Worm (Caenorhabditis elegans) whole organism, L4 larva: ENCODE results near the gene btb-17.
A peak's percentile ranks its signal among the peaks of the same experiment; 100 is the strongest.

ENCODE experiments used
- F37D6.2 ChIP-seq: sonication (generic microtip); optimal IDR thresholded peaks from 2 replicates; lab custom pipeline; 2016; ENCODE audit warnings: mild to moderate bottlenecking, missing genetic modification characterization, missing compliant biosample characterization
- F44E2.7 ChIP-seq: fragments of 200-800 bp; sonication (Bioruptor generic); IDR thresholded peaks from 2 replicates; pipeline ENCODE4 v2.1.2; 2022; ENCODE audit warnings: missing genetic modification characterization, missing compliant biosample characterization
- F49E8.2 ChIP-seq: sonication (generic microtip); optimal IDR thresholded peaks from 2 replicates; lab custom pipeline; 2016; ENCODE audit warnings: missing compliant biosample characterization, mild to moderate bottlenecking, missing genetic modification characterization, borderline replicate concordance
- T20F7.1 ChIP-seq: fragments of 200-800 bp; sonication (Bioruptor generic); optimal IDR thresholded peaks from 2 replicates; lab custom pipeline; 2018; ENCODE audit warnings: mild to moderate bottlenecking, missing genetic modification characterization, missing compliant biosample characterization
- T26A8.4 ChIP-seq: fragments of 200-800 bp; sonication (Bioruptor generic); IDR thresholded peaks from 2 replicates; pipeline ENCODE4 v1.3.6; 2022; ENCODE audit warnings: missing genetic modification characterization, missing compliant biosample characterization
- Y105C5A.15 ChIP-seq: fragments of 200-800 bp; sonication (Bioruptor generic); IDR thresholded peaks from 2 replicates; pipeline ENCODE4 v1.3.6; 2022; ENCODE audit warnings: missing genetic modification characterization, missing compliant biosample characterization
- Y48G9A.11 ChIP-seq: fragments of 200-800 bp; sonication (Bioruptor generic); IDR thresholded peaks from 2 replicates; pipeline ENCODE4 v1.3.6; 2022; ENCODE audit warnings: missing genetic modification reagents, missing genetic modification characterization, missing compliant biosample characterization
- ZK546.5 ChIP-seq, 2 experiments: sonication (generic microtip); optimal IDR thresholded peaks; 2 replicates each; lab custom pipeline; 2017; ENCODE audit warnings: missing biosample characterization in 2 of 2, missing genetic modification characterization in 2 of 2
- aha-1 ChIP-seq: fragments of 150-350 bp; peaks from one replicate; lab custom pipeline; 2014; ENCODE audit warnings: missing biosample characterization, missing genetic modification characterization
- aly-2 ChIP-seq: sonication (generic microtip); optimal IDR thresholded peaks from 2 replicates; lab custom pipeline; 2018; ENCODE audit warnings: missing biosample characterization, missing genetic modification characterization
- ama-1 ChIP-seq: fragments of 150-350 bp; optimal IDR thresholded peaks from 2 replicates; lab custom pipeline; 2014; ENCODE audit warnings: inconsistent platforms, mixed read lengths
- ces-1 ChIP-seq: fragments of 150-350 bp; sonication (generic microtip); optimal IDR thresholded peaks from 4 replicates; lab custom pipeline; 2014; ENCODE audit warnings: missing biosample characterization, missing genetic modification reagents, missing genetic modification characterization
- ctbp-1 ChIP-seq: fragments of 200-800 bp; sonication (Bioruptor generic); IDR thresholded peaks from 2 replicates; pipeline ENCODE4 v1.3.6; 2022; ENCODE audit warnings: missing genetic modification reagents, missing genetic modification characterization, missing compliant biosample characterization
- daf-16 ChIP-seq, 3 experiments: sonication (generic microtip); optimal IDR thresholded peaks; 2 replicates each; lab custom pipeline; 2016 to 2017; ENCODE audit warnings: missing genetic modification characterization in 3 of 3, missing genetic modification reagents in 3 of 3, mild to moderate bottlenecking in 2 of 3, missing compliant biosample characterization in 2 of 3, missing biosample characterization in 1 of 3, moderate library complexity in 1 of 3
- dmd-8 ChIP-seq: fragments of 200-800 bp; sonication (Bioruptor generic); IDR thresholded peaks from 2 replicates; pipeline ENCODE4 v1.3.6; 2022; ENCODE audit warnings: missing genetic modification characterization, missing compliant biosample characterization
- dmd-9 ChIP-seq: fragments of 200-800 bp; sonication (Bioruptor generic); IDR thresholded peaks from 2 replicates; pipeline ENCODE4 v1.3.6; 2022; ENCODE audit warnings: missing genetic modification reagents, missing genetic modification characterization, missing compliant biosample characterization
- egl-27 ChIP-seq: sonication (generic microtip); optimal IDR thresholded peaks from 3 replicates; lab custom pipeline; 2017; ENCODE audit warnings: missing biosample characterization, missing genetic modification reagents, missing genetic modification characterization
- fos-1 ChIP-seq: fragments of 150-350 bp; optimal IDR thresholded peaks from 2 replicates; lab custom pipeline; 2014; ENCODE audit warnings: missing biosample characterization, missing genetic modification characterization
- hlh-11 ChIP-seq: fragments of 200-800 bp; sonication (Bioruptor generic); optimal IDR thresholded peaks from 2 replicates; lab custom pipeline; 2018; ENCODE audit warnings: mild to moderate bottlenecking, missing genetic modification characterization, missing compliant biosample characterization
- hlh-30 ChIP-seq: sonication (generic microtip); optimal IDR thresholded peaks from 2 replicates; lab custom pipeline; 2017; ENCODE audit warnings: antibody characterized with exemption, mild to moderate bottlenecking, missing genetic modification characterization, missing compliant biosample characterization; ENCODE audit not compliant: insufficient read depth
- lim-7 ChIP-seq: fragments of 200-800 bp; sonication (Bioruptor generic); IDR thresholded peaks from 2 replicates; pipeline ENCODE4 v1.3.6; 2022; ENCODE audit warnings: missing genetic modification characterization, missing compliant biosample characterization
- lin-1 ChIP-seq: fragments of 200-800 bp; sonication (Bioruptor generic); IDR thresholded peaks from 2 replicates; pipeline ENCODE4 v1.3.6; 2022; ENCODE audit warnings: missing genetic modification reagents, missing genetic modification characterization, missing compliant biosample characterization
- lin-13 ChIP-seq: fragments of 150-350 bp; optimal IDR thresholded peaks from 2 replicates; lab custom pipeline; 2014; ENCODE audit warnings: missing biosample characterization, missing genetic modification reagents, missing genetic modification characterization
- mdt-29 ChIP-seq: fragments of 200-800 bp; sonication (Bioruptor generic); IDR thresholded peaks from 2 replicates; pipeline ENCODE4 v1.3.6; 2022; ENCODE audit warnings: missing genetic modification reagents, missing genetic modification characterization, missing compliant biosample characterization
- mxl-2 ChIP-seq: fragments of 200-800 bp; sonication (Bioruptor generic); conservative IDR thresholded peaks from 2 replicates; pipeline ENCODE4 v1.3.6; 2022; ENCODE audit warnings: missing genetic modification reagents, missing genetic modification characterization, missing compliant biosample characterization
- nhr-102 ChIP-seq: sonication (generic microtip); optimal IDR thresholded peaks from 2 replicates; lab custom pipeline; 2016; ENCODE audit warnings: mild to moderate bottlenecking, missing genetic modification characterization, moderate library complexity, missing compliant biosample characterization
- nhr-6 ChIP-seq: fragments of 150-350 bp; optimal IDR thresholded peaks from 2 replicates; lab custom pipeline; 2014; ENCODE audit warnings: missing biosample characterization, missing genetic modification characterization
- saeg-2 ChIP-seq: fragments of 200-800 bp; sonication (Bioruptor generic); IDR thresholded peaks from 2 replicates; pipeline ENCODE4 v1.3.6; 2022; ENCODE audit warnings: missing genetic modification reagents, missing genetic modification characterization, missing compliant biosample characterization
- sdz-12 ChIP-seq: fragments of 200-800 bp; sonication (Bioruptor generic); optimal IDR thresholded peaks from 2 replicates; lab custom pipeline; 2018; ENCODE audit warnings: mild to moderate bottlenecking, missing genetic modification characterization, missing compliant biosample characterization
- set-16 ChIP-seq: fragments of 200-800 bp; sonication (Bioruptor generic); IDR thresholded peaks from 2 replicates; pipeline ENCODE4 v1.3.6; 2022; ENCODE audit warnings: missing genetic modification reagents, missing genetic modification characterization, missing compliant biosample characterization
- skn-1 ChIP-seq: fragments of 150-350 bp; optimal IDR thresholded peaks from 2 replicates; lab custom pipeline; 2014; ENCODE audit warnings: missing biosample characterization, missing genetic modification characterization
- snpc-1.2 ChIP-seq: fragments of 200-800 bp; sonication (Bioruptor generic); IDR thresholded peaks from 2 replicates; pipeline ENCODE4 v1.3.6; 2022; ENCODE audit warnings: missing genetic modification reagents, missing genetic modification characterization, missing compliant biosample characterization
- snpc-4 ChIP-seq: fragments of 150-350 bp; optimal IDR thresholded peaks from 2 replicates; lab custom pipeline; 2014; ENCODE audit warnings: missing biosample characterization, missing genetic modification characterization
- spr-1 ChIP-seq: sonication (generic microtip); optimal IDR thresholded peaks from 2 replicates; lab custom pipeline; 2016; ENCODE audit warnings: mild to moderate bottlenecking, missing genetic modification characterization, missing compliant biosample characterization
- zfp-3 ChIP-seq: fragments of 200-800 bp; sonication (Bioruptor generic); conservative IDR thresholded peaks from 2 replicates; pipeline ENCODE4 v1.3.6; 2022; ENCODE audit warnings: missing genetic modification reagents, missing genetic modification characterization, missing compliant biosample characterization
- zip-2 ChIP-seq: fragments of 150-350 bp; optimal IDR thresholded peaks from 2 replicates; lab custom pipeline; 2014; ENCODE audit warnings: missing biosample characterization, missing genetic modification characterization

Gene btb-17

DNA sequence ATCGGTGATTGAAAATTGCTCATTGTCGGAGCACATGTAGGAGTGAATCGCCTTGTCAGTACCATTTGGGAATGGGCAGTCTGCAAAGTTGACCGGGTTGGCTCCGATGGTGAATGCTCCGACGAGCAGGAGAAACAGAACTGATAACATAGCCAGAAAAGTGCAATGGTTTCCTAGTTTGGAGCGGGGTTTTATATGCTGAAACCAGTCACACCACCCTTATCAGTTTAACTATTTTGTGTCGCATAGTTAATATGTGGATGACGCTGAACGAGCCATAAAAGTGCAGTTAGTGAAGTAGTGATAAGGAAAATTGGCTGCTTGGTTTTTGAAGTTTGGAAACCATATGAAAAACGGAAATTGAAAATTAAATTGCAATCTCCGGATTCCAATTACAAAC is 49.4 kb upstream of the btb-17 start, which contains the start of gene C17F4.7 (continued):
- no peak for TF ChIP-seq zfp-3 (GFP tag; lab: Robert Waterston, UW)
- TF ChIP-seq snpc-4 (tag; lab: Kevin White, UChicago), result no peak

DNA sequence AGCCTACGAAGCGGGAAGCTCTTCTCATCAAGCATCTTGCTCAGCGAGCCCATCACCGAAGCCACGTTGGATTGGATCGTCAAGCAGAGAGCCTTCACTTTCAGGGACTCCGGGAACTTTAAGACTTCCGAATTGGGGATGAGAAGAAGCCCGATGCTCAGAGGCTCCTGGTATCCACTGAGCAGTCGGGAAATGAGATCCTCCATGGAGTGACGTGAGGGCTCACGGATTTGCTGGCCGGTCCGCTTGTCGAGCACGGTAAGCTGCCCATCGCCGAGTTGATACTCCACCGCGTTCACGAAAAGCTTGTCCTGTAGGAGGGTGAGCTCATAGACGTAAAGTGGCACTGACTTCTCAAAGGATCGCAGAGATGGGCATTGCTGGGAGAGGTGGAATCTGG is 47.6 kb upstream of the btb-17 start:
- TF ChIP-seq set-16 (peak; percentile 58; the same call in 1 of the 2 replicates), F44E2.7 (no peak), nhr-102 (tag; lab: Kevin White, UChicago) (no peak), ZK546.5 (tag; optimal IDR thresholded peaks at IDR 0.05; lab: Kevin White, UChicago) (no peak)

DNA sequence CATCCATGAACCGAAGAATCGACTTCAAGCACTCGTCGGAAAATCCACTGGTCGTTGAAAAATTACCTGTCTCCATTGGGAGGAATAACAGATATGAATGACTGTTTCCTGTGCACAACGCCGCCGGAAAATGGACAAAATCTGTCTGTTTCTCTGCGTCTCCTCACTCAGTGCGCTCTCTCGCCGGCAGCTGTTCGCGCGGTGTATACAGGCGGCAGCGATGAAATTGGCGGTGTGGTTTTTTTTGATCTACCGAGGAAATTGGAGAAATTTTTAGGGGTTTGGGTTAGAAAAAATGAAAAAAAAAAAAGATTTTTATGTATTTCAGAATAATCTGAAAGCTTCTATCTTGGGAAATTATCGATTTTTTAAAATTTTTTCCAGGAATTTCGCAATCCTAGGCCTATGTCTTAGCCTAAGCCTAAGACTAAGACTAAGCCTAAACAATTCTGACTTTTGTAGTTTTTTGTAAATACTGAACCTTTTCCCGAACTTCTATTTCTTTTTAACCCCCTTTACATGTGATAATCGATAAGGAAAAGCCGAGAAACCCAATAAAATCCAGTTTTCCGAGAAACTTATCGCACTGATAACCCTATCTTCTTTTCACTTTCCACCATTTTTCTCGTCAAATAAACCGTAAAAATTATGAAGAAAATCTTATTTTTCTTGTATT is 47.0 kb upstream of the btb-17 start, which contains the start of the genes fbxc-50 and C17F4.2:
TSS of gene fbxc-50 (minus strand) at position 81 of the 676 bp plus-strand sequence.
TSS of gene C17F4.2 (plus strand) at position 626 of the 676 bp plus-strand sequence.
- TF ChIP-seq nhr-6 (tag; lab: Kevin White, UChicago) (no peak), aha-1 (tag; lab: Kevin White, UChicago) (no peak), snpc-4 (tag; lab: Kevin White, UChicago) (no peak), Y48G9A.11 (GFP tag; lab: Robert Waterston, UW) (no peak), sdz-12 (GFP tag; lab: Kevin White, UChicago) (no peak), T20F7.1 (GFP tag; lab: Kevin White, UChicago) (no peak), lin-1 (GFP tag; lab: Robert Waterston, UW) (no peak), Y105C5A.15 (GFP tag; lab: Robert Waterston, UW) (no peak), ctbp-1 (GFP tag; lab: Robert Waterston, UW) (no peak), mdt-29 (GFP tag; lab: Robert Waterston, UW) (no peak), ces-1 (GFP tag; lab: Kevin White, UChicago) (no peak), T26A8.4 (GFP tag; lab: Robert Waterston, UW) (no peak), F37D6.2 (tag; lab: Kevin White, UChicago) (no peak), lin-13 (GFP tag; lab: Kevin White, UChicago) (no peak), dmd-9 (no peak), skn-1 (no peak), ZK546.5 (tag; optimal IDR thresholded peaks at IDR 0.05; lab: Kevin White, UChicago) (no peak), mxl-2 (GFP tag; lab: Robert Waterston, UW) (no peak), hlh-30 (tag; lab: Kevin White, UChicago) (no peak), F49E8.2 (tag; lab: Kevin White, UChicago) (no peak)

DNA sequence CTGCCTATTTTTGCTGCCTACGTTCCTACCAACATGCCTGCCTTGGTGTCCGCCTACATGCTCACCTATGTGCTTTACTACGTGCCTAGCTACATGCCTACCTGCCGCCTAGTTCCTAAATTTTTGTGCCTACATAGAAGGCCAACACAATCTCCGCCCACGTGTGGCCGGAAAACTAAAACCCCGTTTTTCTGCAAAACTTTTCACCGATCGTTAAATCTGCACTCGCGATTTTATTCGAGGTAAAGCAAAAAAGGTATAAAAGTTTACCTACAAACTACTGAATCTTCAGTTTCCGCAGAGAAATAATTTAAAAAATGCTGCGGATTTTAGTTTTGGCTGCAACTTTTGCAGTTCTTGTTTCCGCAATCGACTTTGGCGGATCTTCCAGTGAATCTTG is 45.8 kb upstream of the btb-17 start, which contains the start of gene clec-124:
TSS of gene clec-124 (plus strand) at position 301 of the 400 bp plus-strand sequence.
- no peak for TF ChIP-seq nhr-6 (tag; lab: Kevin White, UChicago)
- no peak for TF ChIP-seq lim-7 (GFP tag; lab: Robert Waterston, UW)
- TF ChIP-seq dmd-9, result no peak
- TF ChIP-seq daf-16 (GFP tag; optimal IDR thresholded peaks at IDR 0.05; lab: Kevin White, UChicago), result no peak
- TF ChIP-seq daf-16 (tag; optimal IDR thresholded peaks at IDR 0.05; lab: Kevin White, UChicago), result no peak
- TF ChIP-seq fos-1, result no peak
- TF ChIP-seq hlh-11 (tag; lab: Kevin White, UChicago), result no peak
- TF ChIP-seq saeg-2 (GFP tag; lab: Robert Waterston, UW), result no peak
- TF ChIP-seq ama-1 (lab: Kevin White, UChicago), result no peak
- TF ChIP-seq dmd-8 (GFP tag; lab: Robert Waterston, UW), result no peak
- TF ChIP-seq egl-27 (tag; lab: Kevin White, UChicago), result no peak
- no peak for TF ChIP-seq lin-13 (GFP tag; lab: Kevin White, UChicago)
- no peak for TF ChIP-seq zip-2 (tag; lab: Kevin White, UChicago)
- no peak for TF ChIP-seq aly-2 (tag; lab: Kevin White, UChicago)
- TF ChIP-seq snpc-1.2 (GFP tag; lab: Robert Waterston, UW), result no peak
- TF ChIP-seq mdt-29 (GFP tag; lab: Robert Waterston, UW), result no peak
- TF ChIP-seq nhr-102 (tag; lab: Kevin White, UChicago), result no peak
- no peak for TF ChIP-seq set-16
- TF ChIP-seq spr-1 (tag; lab: Kevin White, UChicago), result no peak
